Worm (Caenorhabditis elegans) whole organism, L2 larva: ENCODE data around the gene D2062.5.
"Not testable (repeated sequence)": the region's sequence is repeated elsewhere in the genome, so short reads cannot be mapped to it uniquely, and the experiment has no call there.

ENCODE experiments used
- C34F6.9 ChIP-seq: fragments of 150-350 bp; optimal IDR thresholded peaks from 2 replicates; lab custom pipeline; 2014; ENCODE audit warnings: missing biosample characterization, missing genetic modification characterization
- Y55F3AM.14 ChIP-seq: fragments of 200-800 bp; sonication (Bioruptor generic); optimal IDR thresholded peaks from 2 replicates; lab custom pipeline; 2018; ENCODE audit warnings: mild to moderate bottlenecking, missing genetic modification characterization, missing compliant biosample characterization
- alr-1 ChIP-seq: fragments of 150-350 bp; optimal IDR thresholded peaks from 2 replicates; lab custom pipeline; 2014; ENCODE audit warnings: missing biosample characterization, missing genetic modification characterization
- ama-1 ChIP-seq: fragments of 150-350 bp; optimal IDR thresholded peaks from 2 replicates; lab custom pipeline; 2018; ENCODE audit warnings: inconsistent platforms
- blmp-1 ChIP-seq: sonication (generic microtip); optimal IDR thresholded peaks from 2 replicates; lab custom pipeline; 2017; ENCODE audit warnings: missing genetic modification characterization, mild to moderate bottlenecking, missing compliant biosample characterization, antibody characterized with exemption, moderate library complexity; ENCODE audit not compliant: insufficient read depth
- ceh-16 ChIP-seq: fragments of 150-350 bp; optimal IDR thresholded peaks from 2 replicates; lab custom pipeline; 2014; ENCODE audit warnings: missing biosample characterization, missing genetic modification characterization
- crh-2 ChIP-seq: sonication (generic microtip); optimal IDR thresholded peaks from 2 replicates; lab custom pipeline; 2017; ENCODE audit warnings: missing biosample characterization, missing genetic modification characterization
- dmd-4 ChIP-seq: sonication (generic microtip); optimal IDR thresholded peaks from 2 replicates; lab custom pipeline; 2017; ENCODE audit warnings: missing biosample characterization, missing genetic modification characterization
- elt-1 ChIP-seq: fragments of 150-350 bp; optimal IDR thresholded peaks from 2 replicates; lab custom pipeline; 2014; ENCODE audit warnings: missing biosample characterization, missing genetic modification characterization
- elt-3 ChIP-seq: sonication (generic microtip); optimal IDR thresholded peaks from 2 replicates; lab custom pipeline; 2017; ENCODE audit warnings: missing biosample characterization, missing genetic modification characterization
- fos-1 ChIP-seq: fragments of 150-350 bp; optimal IDR thresholded peaks from 2 replicates; lab custom pipeline; 2014; ENCODE audit warnings: missing biosample characterization, missing genetic modification characterization
- gmeb-1 ChIP-seq: fragments of 150-350 bp; optimal IDR thresholded peaks from 2 replicates; lab custom pipeline; 2014; ENCODE audit warnings: missing biosample characterization, missing genetic modification characterization
- lin-39 ChIP-seq: fragments of 150-350 bp; optimal IDR thresholded peaks from 2 replicates; lab custom pipeline; 2014; ENCODE audit warnings: missing biosample characterization, missing genetic modification reagents, missing genetic modification characterization
- mbf-1 ChIP-seq: sonication (generic microtip); optimal IDR thresholded peaks from 2 replicates; lab custom pipeline; 2017; ENCODE audit warnings: missing biosample characterization, missing genetic modification characterization
- nhr-11 ChIP-seq: fragments of 150-350 bp; optimal IDR thresholded peaks from 2 replicates; lab custom pipeline; 2014; ENCODE audit warnings: missing biosample characterization, missing genetic modification characterization
- nhr-12 ChIP-seq: fragments of 150-350 bp; optimal IDR thresholded peaks from 2 replicates; lab custom pipeline; 2014; ENCODE audit warnings: missing biosample characterization, missing genetic modification characterization
- nhr-129 ChIP-seq: fragments of 150-350 bp; optimal IDR thresholded peaks from 2 replicates; lab custom pipeline; 2014; ENCODE audit warnings: missing biosample characterization, missing genetic modification characterization
- nhr-6 ChIP-seq: fragments of 150-350 bp; optimal IDR thresholded peaks from 2 replicates; lab custom pipeline; 2014; ENCODE audit warnings: missing biosample characterization, missing genetic modification characterization
- nhr-77 ChIP-seq: fragments of 150-350 bp; optimal IDR thresholded peaks from 2 replicates; lab custom pipeline; 2014; ENCODE audit warnings: missing biosample characterization, missing genetic modification characterization
- sem-4 ChIP-seq: fragments of 150-350 bp; optimal IDR thresholded peaks from 2 replicates; lab custom pipeline; 2014; ENCODE audit warnings: missing biosample characterization, missing genetic modification reagents, missing genetic modification characterization
- skn-1 ChIP-seq: sonication (generic microtip); optimal IDR thresholded peaks from 2 replicates; lab custom pipeline; 2017; ENCODE audit warnings: missing biosample characterization, missing genetic modification characterization
- sma-9 ChIP-seq, 2 experiments: fragments of 150-350 bp in 1 of 2; sonication (generic microtip) in 1 of 2; optimal IDR thresholded peaks; 2 replicates each; lab custom pipeline; 2014 to 2016; ENCODE audit warnings: missing genetic modification characterization in 2 of 2, mild to moderate bottlenecking in 1 of 2, missing biosample characterization in 1 of 2, missing compliant biosample characterization in 1 of 2, missing genetic modification reagents in 1 of 2, moderate library complexity in 1 of 2
- unc-39 ChIP-seq: fragments of 150-350 bp; optimal IDR thresholded peaks from 2 replicates; lab custom pipeline; 2014; ENCODE audit warnings: missing biosample characterization, missing genetic modification characterization
- unc-55 ChIP-seq: fragments of 150-350 bp; sonication (generic microtip); optimal IDR thresholded peaks from 3 replicates; lab custom pipeline; 2014; ENCODE audit warnings: missing biosample characterization, missing genetic modification reagents, missing genetic modification characterization
- zag-1 ChIP-seq: fragments of 150-350 bp; optimal IDR thresholded peaks from 2 replicates; lab custom pipeline; 2014; ENCODE audit warnings: missing biosample characterization, missing genetic modification characterization
- ztf-11 ChIP-seq: sonication (generic microtip); optimal IDR thresholded peaks from 2 replicates; lab custom pipeline; 2017; ENCODE audit warnings: missing biosample characterization, missing genetic modification characterization
- ztf-4 ChIP-seq: fragments of 150-350 bp; optimal IDR thresholded peaks from 2 replicates; lab custom pipeline; 2014; ENCODE audit warnings: missing biosample characterization, missing genetic modification characterization

Gene D2062.5

ce11 chrII:2622480-2622879 is at the start of gene D2062.5:
D2062.5 (plus strand) TSS chrII:2622780.
- TF ChIP-seq ztf-4 (tag; lab: Kevin White, UChicago) (no peak), unc-39 (tag; lab: Kevin White, UChicago) (no peak), dmd-4 (tag; lab: Kevin White, UChicago) (no peak), ceh-16 (tag; lab: Kevin White, UChicago) (no peak), Y55F3AM.14 (GFP tag; lab: Kevin White, UChicago) (no peak), alr-1 (tag; lab: Kevin White, UChicago) (no peak)
- TF ChIP-seq, all 48 proteins: peak for 0

ce11 chrII:2578216-2578615 is 44.4 kb upstream of the D2062.5 start:
- TF ChIP-seq ceh-16 (tag; lab: Kevin White, UChicago): no peak

ce11 chrII:2583044-2583443 is 39.5 kb upstream of the D2062.5 start, which contains the start of gene sri-74:
sri-74 (minus strand) TSS chrII:2583144.
- no peak for TF ChIP-seq fos-1 (tag; lab: Kevin White, UChicago)
- no peak for TF ChIP-seq zag-1 (tag; lab: Kevin White, UChicago)
- no peak for TF ChIP-seq unc-55 (GFP tag; lab: Kevin White, UChicago)
- TF ChIP-seq elt-3: no peak
- TF ChIP-seq ama-1 (lab: Kevin White, UChicago): no peak
- TF ChIP-seq sem-4 (tag; lab: Kevin White, UChicago): no peak
- no peak for TF ChIP-seq nhr-11
- no peak for TF ChIP-seq unc-39 (tag; lab: Kevin White, UChicago)
- no peak for TF ChIP-seq nhr-12 (tag; lab: Kevin White, UChicago)
- TF ChIP-seq alr-1 (tag; lab: Kevin White, UChicago): no peak
- no peak for TF ChIP-seq nhr-77 (tag; lab: Kevin White, UChicago)
- no peak for TF ChIP-seq elt-1 (tag; lab: Kevin White, UChicago)

ce11 chrII:2585493-2585892 is 37.1 kb upstream of the D2062.5 start, which contains the start of gene sri-36:
sri-36 (minus strand) TSS chrII:2585593.
- TF ChIP-seq ztf-4 (tag; lab: Kevin White, UChicago) (no peak), Y55F3AM.14 (GFP tag; lab: Kevin White, UChicago) (no peak), nhr-6 (no peak), crh-2 (tag; lab: Kevin White, UChicago) (no peak), ama-1 (lab: Kevin White, UChicago) (no peak), nhr-12 (tag; lab: Kevin White, UChicago) (no peak), mbf-1 (no peak), nhr-129 (tag; lab: Kevin White, UChicago) (no peak), fos-1 (tag; lab: Kevin White, UChicago) (no peak), lin-39 (no peak), blmp-1 (tag; lab: Kevin White, UChicago) (no peak), ztf-11 (tag; lab: Kevin White, UChicago) (no peak)

DNA sequence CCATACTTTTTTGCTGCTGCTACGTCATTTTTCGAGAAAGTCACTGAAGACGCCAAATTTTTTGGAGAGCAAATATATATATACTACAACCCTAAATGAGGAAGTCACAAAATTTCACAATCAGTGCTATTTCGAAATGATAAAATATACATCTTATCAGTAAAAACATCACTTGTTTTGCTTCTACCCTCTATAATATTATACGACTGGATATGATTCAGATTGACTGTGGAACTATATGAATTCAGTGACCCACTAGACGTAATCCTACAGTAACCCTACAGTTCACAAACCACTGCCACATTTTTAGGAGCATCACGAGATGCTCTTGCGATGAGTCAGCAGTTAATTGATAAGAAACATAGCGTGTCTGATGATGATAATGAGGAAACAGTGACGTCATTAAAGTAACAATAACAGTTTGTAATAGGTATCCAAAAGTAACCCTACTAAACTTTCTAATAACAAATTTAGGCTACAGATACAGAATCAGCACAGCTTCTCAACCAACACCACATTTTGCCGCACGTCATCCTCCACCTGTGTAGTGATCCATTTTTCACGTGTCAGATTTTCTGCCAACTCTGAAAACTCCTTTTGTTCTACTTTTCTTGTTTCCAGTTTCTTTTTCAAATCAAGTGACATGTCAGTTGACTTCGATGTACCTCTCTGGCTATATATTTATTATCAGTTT is 35.6 kb upstream of the D2062.5 start, which contains the start of the genes F33H12.7 and sri-39:
Gene F33H12.7 (minus strand): TSS at position 51 of the 694 bp plus-strand sequence.
Gene sri-39 (plus strand): TSS at position 644 of the 694 bp plus-strand sequence.
- TF ChIP-seq gmeb-1 (peak; percentile 3), sma-9 (GFP tag; optimal IDR thresholded peaks at IDR 0.05; lab: Kevin White, UChicago) (peak; percentile 42), sma-9 (tag; optimal IDR thresholded peaks at IDR 0.05; lab: Kevin White, UChicago) (no peak), C34F6.9 (tag; lab: Kevin White, UChicago) (no peak), blmp-1 (tag; lab: Kevin White, UChicago) (no peak), fos-1 (tag; lab: Kevin White, UChicago) (peak; percentile 89), crh-2 (tag; lab: Kevin White, UChicago) (peak; percentile 47)

DNA sequence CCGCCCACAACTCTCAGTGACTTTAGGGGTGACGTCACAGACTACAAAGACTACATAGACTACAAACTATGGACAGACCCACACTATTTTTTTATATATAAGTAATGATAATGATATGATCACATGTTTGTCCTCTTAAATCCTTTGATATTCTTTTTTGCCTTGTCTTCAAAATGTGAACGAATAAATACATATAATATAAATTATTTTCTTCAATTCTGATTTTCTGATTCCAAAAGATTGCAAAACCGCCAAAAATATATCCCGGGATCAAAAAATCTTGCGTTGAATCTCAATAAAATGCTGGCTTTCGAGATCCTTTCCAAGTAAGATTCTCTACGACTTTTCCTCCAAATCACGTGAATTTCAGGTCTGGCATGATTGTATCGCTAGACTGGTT is 22.4 kb upstream of the D2062.5 start, which contains the start of gene F33H12.1:
Gene F33H12.1 (plus strand): TSS at position 301 of the 400 bp plus-strand sequence.
- not testable (repeated sequence) for TF ChIP-seq nhr-129, skn-1, nhr-77 (tag; lab: Kevin White, UChicago)
